Fruit fly (Drosophila melanogaster) S2 (cell line): ENCODE results near the gene CG17249.

ENCODE experiments used
- CG8478 ChIP-seq: fragments of >200 bp; optimal IDR thresholded peaks from 2 replicates; lab custom pipeline; 2018
- CTCF ChIP-seq, 2 experiments: fragments of >200 bp; optimal IDR thresholded peaks; 2 replicates each; lab custom pipeline; 2018

- no peak for TF ChIP-seq CTCF (optimal IDR thresholded peaks at IDR 0.05; lab: Kevin White, UChicago)
- no peak for TF ChIP-seq CG8478 (lab: Kevin White, UChicago)
Measured at dm6 chr3L:1672627-1673026, 25.4 kb upstream of the CG17249 start, which contains the start of gene CG13930.
